Fruit fly (Drosophila melanogaster) whole organism, embryonic: Measurements from ENCODE around the gene CG11178.

Experiments
- Atf3 ChIP-seq: fragments of 200-800 bp; sonication (Bioruptor generic); optimal IDR thresholded peaks from 3 replicates; lab custom pipeline; 2016; ENCODE audit warnings: missing biosample characterization, missing genetic modification characterization
- CG11398 ChIP-seq: fragments of 200-800 bp; sonication (Bioruptor generic); optimal IDR thresholded peaks from 2 replicates; lab custom pipeline; 2016; ENCODE audit warnings: missing biosample characterization, missing genetic modification characterization
- CG11695 ChIP-seq: fragments of 200-800 bp; sonication (Bioruptor generic); IDR thresholded peaks from 3 replicates; pipeline ENCODE4 v1.3.6; 2022; ENCODE audit warnings: missing biosample characterization, missing genetic modification characterization
- CG14014 ChIP-seq: fragments of 200-800 bp; sonication (Bioruptor generic); IDR thresholded peaks from 2 replicates; pipeline ENCODE4 v1.3.6; 2022; ENCODE audit warnings: missing biosample characterization, missing genetic modification characterization
- CG15269 ChIP-seq: fragments of 200-800 bp; sonication (Bioruptor generic); optimal IDR thresholded peaks from 2 replicates; lab custom pipeline; 2018; ENCODE audit warnings: missing biosample characterization, mild to moderate bottlenecking, missing genetic modification characterization, moderate library complexity
- CG1602 ChIP-seq: fragments of 200-800 bp; sonication (Bioruptor generic); optimal IDR thresholded peaks from 3 replicates; lab custom pipeline; 2016; ENCODE audit warnings: missing biosample characterization, missing genetic modification characterization
- CG16813 ChIP-seq: fragments of 200-800 bp; sonication (Bioruptor generic); IDR thresholded peaks from 3 replicates; pipeline ENCODE4 v1.3.6; 2022; ENCODE audit warnings: missing biosample characterization, missing genetic modification characterization; ENCODE audit not compliant: partially characterized antibody
- CG17359 ChIP-seq: fragments of 200-800 bp; sonication (Bioruptor generic); optimal IDR thresholded peaks from 3 replicates; lab custom pipeline; 2018; ENCODE audit warnings: missing biosample characterization, mild to moderate bottlenecking, missing genetic modification characterization, moderate library complexity
- CG17361 ChIP-seq: fragments of 200-800 bp; sonication (Bioruptor generic); IDR thresholded peaks from 3 replicates; pipeline ENCODE4 v1.3.6; 2022; ENCODE audit warnings: missing biosample characterization, missing genetic modification characterization
- CG3065 ChIP-seq: fragments of 200-800 bp; sonication (Bioruptor generic); optimal IDR thresholded peaks from 2 replicates; lab custom pipeline; 2016; ENCODE audit warnings: missing biosample characterization, missing genetic modification characterization
- CG31365 ChIP-seq: fragments of 200-800 bp; sonication (Bioruptor generic); optimal IDR thresholded peaks from 2 replicates; lab custom pipeline; 2018; ENCODE audit warnings: missing biosample characterization, mild to moderate bottlenecking, missing genetic modification characterization
- CG3163 ChIP-seq: fragments of 200-800 bp; sonication (Bioruptor generic); optimal IDR thresholded peaks from 3 replicates; lab custom pipeline; 2016; ENCODE audit warnings: missing biosample characterization, missing genetic modification characterization
- CG42726 ChIP-seq: fragments of 200-800 bp; sonication (Bioruptor generic); IDR thresholded peaks from 2 replicates; pipeline ENCODE4 v1.3.6; 2022; ENCODE audit warnings: missing biosample characterization, missing genetic modification characterization; ENCODE audit not compliant: partially characterized antibody
- CG4424 ChIP-seq: fragments of 200-800 bp; sonication (Bioruptor generic); optimal IDR thresholded peaks from 3 replicates; lab custom pipeline; 2016; ENCODE audit warnings: missing biosample characterization, missing genetic modification characterization
- CG4730 ChIP-seq: fragments of 200-800 bp; sonication (Bioruptor generic); IDR thresholded peaks from 2 replicates; pipeline ENCODE4 v1.3.6; 2022; ENCODE audit warnings: missing biosample characterization, missing genetic modification characterization
- CG7987 ChIP-seq: fragments of 200-800 bp; sonication (Bioruptor generic); optimal IDR thresholded peaks from 2 replicates; lab custom pipeline; 2018; ENCODE audit warnings: missing biosample characterization, mild to moderate bottlenecking, missing genetic modification characterization, moderate library complexity
- CG8290 ChIP-seq, 3 experiments: fragments of 200-800 bp; sonication (Bioruptor generic); optimal IDR thresholded peaks; 2 replicates each; lab custom pipeline; 2016 to 2019; ENCODE audit warnings: missing biosample characterization in 3 of 3, missing genetic modification characterization in 3 of 3, mild to moderate bottlenecking in 2 of 3, moderate library complexity in 1 of 3
- CkIIα-i1 ChIP-seq: fragments of 200-800 bp; sonication (Bioruptor generic); IDR thresholded peaks from 2 replicates; pipeline ENCODE4 v1.3.6; 2022; ENCODE audit warnings: missing biosample characterization, missing genetic modification characterization
- Dll ChIP-seq: fragments of 200-800 bp; sonication (Bioruptor generic); IDR thresholded peaks from 4 replicates; pipeline ENCODE4 v1.3.6; 2022; ENCODE audit warnings: missing biosample characterization, missing genetic modification characterization; ENCODE audit not compliant: partially characterized antibody
- E2f1 ChIP-seq: fragments of 200-800 bp; sonication (Bioruptor generic); IDR thresholded peaks from 2 replicates; pipeline ENCODE4 v1.3.6; 2022; ENCODE audit warnings: missing biosample characterization, missing genetic modification characterization
- HLH3B ChIP-seq: fragments of 200-800 bp; sonication (Bioruptor generic); IDR thresholded peaks from 2 replicates; pipeline ENCODE4 v1.3.6; 2022; ENCODE audit warnings: missing biosample characterization, missing genetic modification characterization
- HmgD ChIP-seq: fragments of 200-800 bp; sonication (Bioruptor generic); optimal IDR thresholded peaks from 3 replicates; lab custom pipeline; 2016; ENCODE audit warnings: missing biosample characterization, missing genetic modification characterization
- Hr39 ChIP-seq: fragments of >200 bp; optimal IDR thresholded peaks from 2 replicates; lab custom pipeline; 2017
- Max ChIP-seq: fragments of 200-800 bp; sonication (Bioruptor generic); optimal IDR thresholded peaks from 2 replicates; lab custom pipeline; 2016; ENCODE audit warnings: missing biosample characterization, mild to moderate bottlenecking, missing genetic modification characterization
- Meics ChIP-seq: fragments of 200-800 bp; sonication (Bioruptor generic); optimal IDR thresholded peaks from 2 replicates; lab custom pipeline; 2017; ENCODE audit warnings: missing biosample characterization, mild to moderate bottlenecking, missing genetic modification characterization
- NK7.1 ChIP-seq: fragments of 200-800 bp; sonication (Bioruptor generic); optimal IDR thresholded peaks from 3 replicates; lab custom pipeline; 2016; ENCODE audit warnings: missing biosample characterization, missing genetic modification characterization
- Nf-YA ChIP-seq: fragments of 200-800 bp; sonication (Bioruptor generic); IDR thresholded peaks from 2 replicates; pipeline ENCODE4 v1.3.6; 2022; ENCODE audit warnings: missing biosample characterization, missing genetic modification characterization
- Poxn ChIP-seq: fragments of 200-800 bp; sonication (Bioruptor generic); IDR thresholded peaks from 2 replicates; pipeline ENCODE4 v1.3.6; 2022; ENCODE audit warnings: missing biosample characterization, missing genetic modification characterization
- Rx ChIP-seq: fragments of 200-800 bp; sonication (Bioruptor generic); IDR thresholded peaks from 2 replicates; pipeline ENCODE4 v1.3.6; 2022; ENCODE audit warnings: missing biosample characterization, missing genetic modification characterization
- Scr ChIP-seq: fragments of 200-800 bp; sonication (Bioruptor generic); IDR thresholded peaks from 2 replicates; pipeline ENCODE4 v1.3.6; 2022; ENCODE audit warnings: missing biosample characterization, missing genetic modification characterization; ENCODE audit not compliant: partially characterized antibody
- Sin3A ChIP-seq: fragments of >200 bp; optimal IDR thresholded peaks from 2 replicates; lab custom pipeline; 2018
- Trl ChIP-seq, 3 experiments: fragments of >200 bp in 2 of 3; fragments of 200-800 bp in 1 of 3; sonication (Bioruptor generic) in 1 of 3; optimal IDR thresholded peaks; 2 replicates in 1 of 3; 3 replicates in 2 of 3; lab custom pipeline; 2016 to 2017; ENCODE audit warnings: missing biosample characterization in 1 of 3, missing genetic modification characterization in 1 of 3
- Vsx1 ChIP-seq: fragments of 200-800 bp; sonication (Bioruptor generic); optimal IDR thresholded peaks from 2 replicates; lab custom pipeline; 2017; ENCODE audit warnings: missing biosample characterization, mild to moderate bottlenecking, missing genetic modification characterization, missing genetic modification reagents
- ap ChIP-seq: fragments of 200-800 bp; sonication (Bioruptor generic); IDR thresholded peaks from 2 replicates; pipeline ENCODE4 v1.3.6; 2022; ENCODE audit warnings: missing biosample characterization, missing genetic modification characterization
- bcd ChIP-seq: fragments of 200-800 bp; sonication (Bioruptor generic); optimal IDR thresholded peaks from 2 replicates; lab custom pipeline; 2017; ENCODE audit warnings: missing biosample characterization, mild to moderate bottlenecking, missing genetic modification characterization
- btn ChIP-seq: fragments of 200-800 bp; sonication (Bioruptor generic); optimal IDR thresholded peaks from 2 replicates; lab custom pipeline; 2016; ENCODE audit warnings: missing biosample characterization, missing genetic modification characterization
- chif ChIP-seq, 2 experiments: fragments of 200-800 bp; sonication (Bioruptor generic); optimal IDR thresholded peaks; 3 replicates each; lab custom pipeline; 2016; ENCODE audit warnings: missing biosample characterization in 2 of 2, missing genetic modification characterization in 2 of 2
- chn ChIP-seq: fragments of 200-800 bp; sonication (Bioruptor generic); optimal IDR thresholded peaks from 2 replicates; lab custom pipeline; 2016; ENCODE audit warnings: missing biosample characterization, missing genetic modification characterization
- dmrt99B ChIP-seq: fragments of 200-800 bp; sonication (Bioruptor generic); optimal IDR thresholded peaks from 2 replicates; lab custom pipeline; 2018; ENCODE audit warnings: missing biosample characterization, mild to moderate bottlenecking, missing genetic modification characterization, moderate library complexity
- emc ChIP-seq: fragments of 200-800 bp; sonication (Bioruptor generic); optimal IDR thresholded peaks from 2 replicates; lab custom pipeline; 2016; ENCODE audit warnings: missing biosample characterization, missing genetic modification characterization
- gro ChIP-seq: fragments of 200-800 bp; sonication (Bioruptor generic); optimal IDR thresholded peaks from 2 replicates; lab custom pipeline; 2016; ENCODE audit warnings: missing biosample characterization, missing genetic modification characterization
- inv ChIP-seq: fragments of 200-800 bp; sonication (Bioruptor generic); IDR thresholded peaks from 2 replicates; pipeline ENCODE4 v1.3.6; 2022; ENCODE audit warnings: missing biosample characterization, missing genetic modification characterization; ENCODE audit not compliant: partially characterized antibody
- mirr ChIP-seq: fragments of 200-800 bp; sonication (Bioruptor generic); optimal IDR thresholded peaks from 3 replicates; lab custom pipeline; 2018; ENCODE audit warnings: missing biosample characterization, mild to moderate bottlenecking, missing genetic modification characterization
- sisA ChIP-seq: fragments of 200-800 bp; sonication (Bioruptor generic); IDR thresholded peaks from 2 replicates; pipeline ENCODE4 v1.3.6; 2022; ENCODE audit warnings: missing biosample characterization, missing genetic modification characterization
- slp2 ChIP-seq: fragments of 200-800 bp; sonication (Bioruptor generic); optimal IDR thresholded peaks from 2 replicates; lab custom pipeline; 2016; ENCODE audit warnings: missing biosample characterization, missing genetic modification characterization
- tgo ChIP-seq: fragments of 200-800 bp; sonication (Bioruptor generic); IDR thresholded peaks from 3 replicates; pipeline ENCODE4 v1.3.6; 2022; ENCODE audit warnings: missing biosample characterization, missing genetic modification characterization
- wor ChIP-seq: fragments of 200-800 bp; sonication (Bioruptor generic); IDR thresholded peaks from 2 replicates; pipeline ENCODE4 v1.3.6; 2022; ENCODE audit warnings: missing biosample characterization, missing genetic modification characterization
- zen2 ChIP-seq: fragments of 200-800 bp; sonication (Bioruptor generic); IDR thresholded peaks from 3 replicates; pipeline ENCODE4 v1.3.6; 2022; ENCODE audit warnings: missing biosample characterization, missing genetic modification characterization; ENCODE audit not compliant: partially characterized antibody

CG11178 gene

DNA sequence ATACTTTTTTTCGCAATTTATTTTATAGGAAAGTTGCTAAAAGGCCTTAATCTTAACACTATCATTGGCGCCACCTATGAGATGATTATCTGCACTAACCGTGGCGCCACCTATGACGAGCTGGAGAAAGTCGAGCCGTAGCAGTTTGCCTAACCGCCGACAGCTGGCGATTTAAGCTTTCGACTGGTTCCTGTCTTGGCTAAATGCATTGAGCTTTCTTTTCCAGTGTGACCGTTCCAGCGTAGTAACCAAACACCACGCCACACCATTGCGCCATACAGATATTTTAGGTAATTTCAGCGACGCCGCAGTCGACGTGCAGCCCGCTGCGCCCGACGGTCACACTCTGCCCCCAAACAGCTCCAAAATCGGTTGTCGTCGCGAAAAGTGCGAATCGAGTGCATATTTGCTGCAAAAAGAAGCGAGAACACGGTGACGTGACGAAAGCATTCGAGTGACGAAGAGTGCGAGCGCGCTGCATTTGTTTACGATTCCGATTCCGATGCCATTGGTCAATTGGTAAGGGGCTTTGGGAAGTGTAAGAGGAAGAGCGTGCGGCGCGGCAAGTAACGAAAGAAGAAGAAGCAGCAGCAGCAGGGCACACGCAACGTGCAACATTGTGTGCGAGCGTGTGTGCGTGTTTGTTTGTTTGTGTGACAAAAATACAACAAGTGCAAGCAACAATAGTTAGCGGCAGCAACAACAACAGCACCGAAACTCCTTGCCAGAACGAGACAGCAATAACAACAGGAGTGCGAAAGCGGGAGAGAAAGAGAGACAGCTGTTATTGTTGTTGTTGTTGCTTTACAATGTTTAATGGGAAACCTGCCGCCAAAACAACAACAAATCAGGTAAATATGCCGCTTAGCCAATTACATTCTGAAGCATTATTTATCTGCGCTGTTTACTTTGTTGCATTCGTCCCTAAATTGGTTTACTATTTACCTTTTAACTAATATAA is 41.7 kb upstream of the CG11178 start, which contains the start of the genes CG46311 and Tpst (continued):
- no peak for TF ChIP-seq inv
- peak; percentile 43; the same call in 1 of the 2 replicates for TF ChIP-seq HLH3B (GFP tag; lab: Robert Waterston, UW)
- peak; percentile 36 for TF ChIP-seq chn (GFP tag; lab: Kevin White, UChicago)
- TF ChIP-seq zen2 (GFP tag; lab: Robert Waterston, UW): no peak
- TF ChIP-seq Max (GFP tag; lab: Kevin White, UChicago): peak; percentile 15
- peak; percentile 54 for TF ChIP-seq bcd (GFP tag; lab: Kevin White, UChicago)
- no peak for TF ChIP-seq Hr39 (lab: Kevin White, UChicago)
- peak; percentile 39 for TF ChIP-seq NK7.1 (GFP tag; lab: Kevin White, UChicago)
- no peak for TF ChIP-seq emc (GFP tag; lab: Kevin White, UChicago)
- peak; percentile 39; the same call in 2 of the 3 replicates for TF ChIP-seq CG17361
- peak; percentile 46; the same call in 1 of the 2 replicates for TF ChIP-seq CG4730 (GFP tag; lab: Robert Waterston, UW)
- TF ChIP-seq CG14014 (GFP tag; lab: Robert Waterston, UW): peak; percentile 74
- no peak for TF ChIP-seq CkIIα-i1 (GFP tag; lab: Robert Waterston, UW)
- TF ChIP-seq CG15269 (tag; lab: Kevin White, UChicago): peak; percentile 33
- peak; percentile 69 for TF ChIP-seq Meics (GFP tag; lab: Kevin White, UChicago)
- no peak for TF ChIP-seq Trl (optimal IDR thresholded peaks at IDR 0.05; lab: Kevin White, UChicago)
- TF ChIP-seq Trl (GFP tag; optimal IDR thresholded peaks at IDR 0.05; lab: Kevin White, UChicago): peak; percentile 72
- peak; percentile 31; the same call in 1 of the 2 replicates for TF ChIP-seq wor (GFP tag; lab: Robert Waterston, UW)
- peak; percentile 67 for TF ChIP-seq sisA (GFP tag; lab: Robert Waterston, UW)
- TF ChIP-seq CG17359 (tag; lab: Kevin White, UChicago): peak; percentile 71
- TF ChIP-seq slp2: peak; percentile 43
- 0 out of 4 replicates have a peak, but pooled peaks have one; percentile 41 for TF ChIP-seq Dll (GFP tag; lab: Robert Waterston, UW)
- no peak for TF ChIP-seq Poxn
- no peak for TF ChIP-seq CG11695
- TF ChIP-seq CG31365: no peak
- no peak; the same call in 1 of the 2 replicates for TF ChIP-seq CG42726
- no peak for TF ChIP-seq btn (GFP tag; lab: Kevin White, UChicago)
- peak; percentile 32 for TF ChIP-seq Atf3 (GFP tag; lab: Kevin White, UChicago)
- TF ChIP-seq Scr: peak; percentile 39; the same call in 1 of the 2 replicates
- TF ChIP-seq CG1602 (GFP tag; lab: Kevin White, UChicago): peak; percentile 68
- 0 out of 2 replicates have a peak, but pooled peaks have one; percentile 20 for TF ChIP-seq ap (GFP tag; lab: Robert Waterston, UW)
- TF ChIP-seq dmrt99B (tag; lab: Kevin White, UChicago): peak; percentile 29
- TF ChIP-seq CG3065 (GFP tag; lab: Kevin White, UChicago): peak; percentile 13
- no peak for TF ChIP-seq CG16813 (GFP tag; lab: Robert Waterston, UW)
- peak; percentile 12 for TF ChIP-seq mirr (GFP tag; lab: Kevin White, UChicago)
- TF ChIP-seq CG8290 (GFP tag; optimal IDR thresholded peaks at IDR 0.05; lab: Kevin White, UChicago): peak; percentile 70
- TF ChIP-seq CG8290 (tag; optimal IDR thresholded peaks at IDR 0.05; lab: Kevin White, UChicago): peak; percentile 30 to 89
- peak; percentile 6 to 83 for TF ChIP-seq chif (GFP tag; optimal IDR thresholded peaks at IDR 0.05; lab: Kevin White, UChicago)
- TF ChIP-seq CG3163 (GFP tag; lab: Kevin White, UChicago): peak; percentile 20
- TF ChIP-seq Vsx1 (GFP tag; lab: Kevin White, UChicago): no peak
- TF ChIP-seq gro (GFP tag; lab: Kevin White, UChicago): peak; percentile 4
- no peak for TF ChIP-seq Nf-YA
- peak; percentile 38; the same call in 1 of the 2 replicates for TF ChIP-seq E2f1 (GFP tag; lab: Robert Waterston, UW)
- peak; percentile 41; the same call in 2 of the 3 replicates for TF ChIP-seq tgo (GFP tag; lab: Robert Waterston, UW)
- peak; percentile 61 for TF ChIP-seq Sin3A (lab: Kevin White, UChicago)
- peak; percentile 83 for TF ChIP-seq HmgD (GFP tag; lab: Kevin White, UChicago)
- TF ChIP-seq CG7987 (GFP tag; lab: Kevin White, UChicago): peak; percentile 2
- peak; percentile 21; the same call in 1 of the 2 replicates for TF ChIP-seq Rx (GFP tag; lab: Robert Waterston, UW)
- peak; percentile 19 for TF ChIP-seq CG11398 (GFP tag; lab: Kevin White, UChicago)
- peak; percentile 68 for TF ChIP-seq CG4424
